Fruit fly (Drosophila melanogaster): ENCODE results near the gene CG43755.

DNA sequence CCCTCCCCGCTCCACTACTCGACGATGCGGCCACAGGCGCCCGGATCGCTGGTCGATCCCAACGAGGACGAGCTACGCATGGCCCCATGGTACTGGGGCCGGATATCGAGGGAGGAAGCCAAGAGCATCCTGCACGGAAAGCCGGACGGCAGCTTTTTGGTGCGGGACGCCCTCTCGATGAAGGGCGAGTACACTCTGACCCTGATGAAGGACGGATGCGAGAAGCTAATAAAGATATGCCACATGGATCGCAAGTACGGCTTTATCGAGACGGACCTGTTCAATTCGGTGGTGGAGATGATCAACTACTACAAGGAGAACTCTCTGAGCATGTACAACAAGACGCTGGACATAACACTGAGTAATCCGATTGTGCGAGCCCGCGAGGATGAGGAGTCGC is 30.5 kb downstream of the CG43755 start:
- no peak for TF ChIP-seq CG7101 (tag; optimal IDR thresholded peaks at IDR 0.05)
- TF ChIP-seq pad (GFP tag; optimal IDR thresholded peaks at IDR 0.05) = no peak
- no peak for TF ChIP-seq CG1620 (GFP tag; optimal IDR thresholded peaks at IDR 0.05)
- TF ChIP-seq tj (GFP tag; optimal IDR thresholded peaks at IDR 0.05) = no peak
- no peak for TF ChIP-seq kay (GFP tag; ENCODE audit: borderline replicate concordance)
- TF ChIP-seq ovo (GFP tag; optimal IDR thresholded peaks at IDR 0.05) = no peak
- TF ChIP-seq CG11617 (GFP tag; optimal IDR thresholded peaks at IDR 0.05) = no peak
- no peak for TF ChIP-seq CG12768 (GFP tag; optimal IDR thresholded peaks at IDR 0.05)
- no peak for TF ChIP-seq toe (GFP tag; optimal IDR thresholded peaks at IDR 0.05)
- TF ChIP-seq CG33017 (tag; optimal IDR thresholded peaks at IDR 0.05) = no peak
- no peak for TF ChIP-seq Hr96 (GFP tag; optimal IDR thresholded peaks at IDR 0.05)

Data from whole organism, adult.